Fruit fly (Drosophila melanogaster) whole organism, wandering third instar larva: ENCODE measurements around the gene CG6015.
A peak's percentile ranks its signal among the peaks of the same experiment; 100 is the strongest.

ENCODE experiments used
- Abd-B ChIP-seq: fragments of >200 bp; optimal IDR thresholded peaks from 2 replicates; lab custom pipeline; 2017; ENCODE audit warnings: missing biosample characterization, missing genetic modification characterization
- Jra ChIP-seq: sonication (Bioruptor generic); optimal IDR thresholded peaks from 2 replicates; lab custom pipeline; 2016; ENCODE audit warnings: missing biosample characterization, missing genetic modification characterization
- Myc ChIP-seq: fragments of >200 bp; optimal IDR thresholded peaks from 2 replicates; lab custom pipeline; 2017
- dsf ChIP-seq: sonication (Bioruptor generic); optimal IDR thresholded peaks from 2 replicates; lab custom pipeline; 2016; ENCODE audit warnings: missing biosample characterization, missing genetic modification characterization, borderline replicate concordance
- h ChIP-seq: fragments of 200-800 bp; sonication (Bioruptor generic); optimal IDR thresholded peaks from 3 replicates; lab custom pipeline; 2016; ENCODE audit warnings: missing biosample characterization, mild to moderate bottlenecking, missing genetic modification characterization
- lola ChIP-seq: fragments of >200 bp; optimal IDR thresholded peaks from 2 replicates; lab custom pipeline; 2017; ENCODE audit warnings: missing biosample characterization, missing genetic modification characterization
- psq ChIP-seq: fragments of 200-800 bp; sonication (Bioruptor generic); optimal IDR thresholded peaks from 3 replicates; lab custom pipeline; 2017; ENCODE audit warnings: missing biosample characterization, mild to moderate bottlenecking, missing genetic modification characterization, moderate library complexity
- sage ChIP-seq: fragments of 200-800 bp; sonication (Bioruptor generic); optimal IDR thresholded peaks from 2 replicates; lab custom pipeline; 2016; ENCODE audit warnings: missing biosample characterization, mild to moderate bottlenecking, missing genetic modification characterization

DNA sequence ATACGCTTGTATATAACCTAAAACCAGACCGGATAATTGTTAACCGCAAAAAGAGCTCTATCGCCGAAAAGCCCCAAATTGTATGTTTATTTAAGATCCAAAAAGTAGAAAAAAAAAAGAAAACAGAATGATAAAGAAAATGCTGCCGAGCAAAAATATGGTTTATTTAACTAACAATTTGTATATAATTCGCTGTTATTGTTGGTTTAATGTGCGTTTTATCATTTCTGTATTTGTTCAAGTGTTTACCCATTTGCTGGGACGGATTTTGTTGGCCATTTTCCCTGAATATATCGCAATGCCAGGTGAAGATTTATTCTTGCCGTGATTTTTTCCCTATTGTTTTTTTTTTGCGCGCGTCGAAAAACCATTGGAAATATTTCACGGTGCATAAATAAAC, 23.0 kb upstream of the CG6015 start:
- TF ChIP-seq psq, result no peak
- no peak for TF ChIP-seq Jra (GFP tag; lab: Kevin White, UChicago)
- TF ChIP-seq lola (GFP tag; lab: Kevin White, UChicago), result no peak
- no peak for TF ChIP-seq sage (GFP tag; lab: Kevin White, UChicago)
- no peak for TF ChIP-seq dsf (GFP tag; lab: Kevin White, UChicago)
- TF ChIP-seq Abd-B (GFP tag; lab: Kevin White, UChicago), result no peak
- no peak for TF ChIP-seq Myc
- TF ChIP-seq h (GFP tag; lab: Kevin White, UChicago), result peak; percentile 25
